Worm (Caenorhabditis elegans): Measurements from ENCODE around the gene nhr-157.

Gene nhr-157

ce11 chrV:3868905-3869304 lies at the start of gene nhr-157:
Gene nhr-157, minus strand, starts transcription at chrV:3869005.
- no peak for TF ChIP-seq ref-1 (GFP tag; conservative IDR thresholded peaks at IDR 0.05)
- TF ChIP-seq klf-2 (GFP tag; conservative IDR thresholded peaks at IDR 0.05) = no peak
- no peak for TF ChIP-seq med-1 (GFP tag; optimal IDR thresholded peaks at IDR 0.05; ENCODE audit: insufficient read depth)
- no peak for TF ChIP-seq ztf-29 (GFP tag; IDR thresholded peaks at IDR 0.05)
- no peak for TF ChIP-seq T22C8.4 (GFP tag; IDR thresholded peaks at IDR 0.05)
- no peak for TF ChIP-seq flt-1 (GFP tag; IDR thresholded peaks at IDR 0.05)

- no peak for TF ChIP-seq ztf-29 (GFP tag; IDR thresholded peaks at IDR 0.05)
- TF ChIP-seq med-1 (GFP tag; optimal IDR thresholded peaks at IDR 0.05; ENCODE audit: insufficient read depth) = no peak
- no peak for TF ChIP-seq tab-1 (GFP tag; IDR thresholded peaks at IDR 0.05)
- TF ChIP-seq ref-1 (GFP tag; conservative IDR thresholded peaks at IDR 0.05) = no peak
- TF ChIP-seq T22C8.4 (GFP tag; IDR thresholded peaks at IDR 0.05) = no peak
- no peak for TF ChIP-seq flt-1 (GFP tag; IDR thresholded peaks at IDR 0.05)
- no peak for TF ChIP-seq ztf-23 (GFP tag; IDR thresholded peaks at IDR 0.05)
- TF ChIP-seq klf-2 (GFP tag; conservative IDR thresholded peaks at IDR 0.05) = no peak
- TF ChIP-seq cog-1 (tag; optimal IDR thresholded peaks at IDR 0.05) = no peak
These were observed 47.7 kb upstream of the nhr-157 start, which contains the start of gene srx-67 for ce11 chrV:3916480-3916879. Gene srx-67, plus strand, starts transcription at chrV:3916780.

DNA sequence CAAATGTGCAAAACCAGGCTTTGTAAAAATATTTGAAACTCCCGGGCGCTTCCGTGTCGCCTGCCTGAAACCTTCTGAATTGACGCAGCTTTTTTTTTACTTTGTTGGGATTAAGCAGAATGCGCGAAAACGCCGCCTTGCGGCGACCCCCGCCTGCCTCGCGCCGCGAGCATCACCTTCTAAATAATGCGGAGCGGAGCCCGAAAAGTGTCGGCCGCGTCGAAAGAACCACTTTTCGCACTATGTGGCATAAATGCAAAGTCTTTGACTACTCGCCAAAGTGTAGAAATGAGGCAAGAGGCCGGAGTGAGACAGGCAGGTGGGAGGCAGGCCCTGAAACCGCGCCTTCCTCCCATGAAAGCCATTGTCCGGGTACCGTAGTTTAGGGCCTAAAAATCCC lies 44.3 kb upstream of the nhr-157 start:
- TF ChIP-seq med-1 (GFP tag; optimal IDR thresholded peaks at IDR 0.05; ENCODE audit: insufficient read depth) (no peak), ref-1 (GFP tag; conservative IDR thresholded peaks at IDR 0.05) (no peak), klf-2 (GFP tag; conservative IDR thresholded peaks at IDR 0.05) (no peak), ztf-23 (GFP tag; IDR thresholded peaks at IDR 0.05) (no peak), flt-1 (GFP tag; IDR thresholded peaks at IDR 0.05) (no peak)

ce11 chrV:3912472-3912871 lies 43.7 kb upstream of the nhr-157 start, which contains the start of gene srx-68:
Gene srx-68, plus strand, starts transcription at chrV:3912772.
- no peak for TF ChIP-seq ztf-29 (GFP tag; IDR thresholded peaks at IDR 0.05)
- no peak for TF ChIP-seq tab-1 (GFP tag; IDR thresholded peaks at IDR 0.05)
- TF ChIP-seq ref-1 (GFP tag; conservative IDR thresholded peaks at IDR 0.05) = no peak
- TF ChIP-seq med-1 (GFP tag; optimal IDR thresholded peaks at IDR 0.05; ENCODE audit: insufficient read depth) = no peak
- no peak for TF ChIP-seq T22C8.4 (GFP tag; IDR thresholded peaks at IDR 0.05)
- no peak for TF ChIP-seq flt-1 (GFP tag; IDR thresholded peaks at IDR 0.05)
- TF ChIP-seq klf-2 (GFP tag; conservative IDR thresholded peaks at IDR 0.05) = no peak
- TF ChIP-seq cog-1 (tag; optimal IDR thresholded peaks at IDR 0.05) = no peak
- no peak for TF ChIP-seq ztf-23 (GFP tag; IDR thresholded peaks at IDR 0.05)

- no peak for TF ChIP-seq ref-1 (GFP tag; conservative IDR thresholded peaks at IDR 0.05)
- no peak for TF ChIP-seq klf-2 (GFP tag; conservative IDR thresholded peaks at IDR 0.05)
- no peak for TF ChIP-seq ztf-29 (GFP tag; IDR thresholded peaks at IDR 0.05)
- TF ChIP-seq ztf-23 (GFP tag; IDR thresholded peaks at IDR 0.05) = no peak
- TF ChIP-seq med-1 (GFP tag; optimal IDR thresholded peaks at IDR 0.05; ENCODE audit: insufficient read depth) = no peak
- TF ChIP-seq cog-1 (tag; optimal IDR thresholded peaks at IDR 0.05) = no peak
- TF ChIP-seq T22C8.4 (GFP tag; IDR thresholded peaks at IDR 0.05) = no peak
These were observed 37.0 kb upstream of the nhr-157 start, which contains the start of gene nhr-156 for ce11 chrV:3905841-3906240. Gene nhr-156, plus strand, starts transcription at chrV:3906106.

- TF ChIP-seq tab-1 (GFP tag; IDR thresholded peaks at IDR 0.05) (no peak), med-1 (GFP tag; optimal IDR thresholded peaks at IDR 0.05; ENCODE audit: insufficient read depth) (no peak), T22C8.4 (GFP tag; IDR thresholded peaks at IDR 0.05) (no peak), klf-2 (GFP tag; conservative IDR thresholded peaks at IDR 0.05) (no peak), flt-1 (GFP tag; IDR thresholded peaks at IDR 0.05) (no peak), ztf-29 (GFP tag; IDR thresholded peaks at IDR 0.05) (no peak), ztf-23 (GFP tag; IDR thresholded peaks at IDR 0.05) (no peak), cog-1 (tag; optimal IDR thresholded peaks at IDR 0.05) (no peak), ref-1 (GFP tag; conservative IDR thresholded peaks at IDR 0.05) (no peak)
These were observed 34.6 kb upstream of the nhr-157 start for ce11 chrV:3903424-3903823.

DNA sequence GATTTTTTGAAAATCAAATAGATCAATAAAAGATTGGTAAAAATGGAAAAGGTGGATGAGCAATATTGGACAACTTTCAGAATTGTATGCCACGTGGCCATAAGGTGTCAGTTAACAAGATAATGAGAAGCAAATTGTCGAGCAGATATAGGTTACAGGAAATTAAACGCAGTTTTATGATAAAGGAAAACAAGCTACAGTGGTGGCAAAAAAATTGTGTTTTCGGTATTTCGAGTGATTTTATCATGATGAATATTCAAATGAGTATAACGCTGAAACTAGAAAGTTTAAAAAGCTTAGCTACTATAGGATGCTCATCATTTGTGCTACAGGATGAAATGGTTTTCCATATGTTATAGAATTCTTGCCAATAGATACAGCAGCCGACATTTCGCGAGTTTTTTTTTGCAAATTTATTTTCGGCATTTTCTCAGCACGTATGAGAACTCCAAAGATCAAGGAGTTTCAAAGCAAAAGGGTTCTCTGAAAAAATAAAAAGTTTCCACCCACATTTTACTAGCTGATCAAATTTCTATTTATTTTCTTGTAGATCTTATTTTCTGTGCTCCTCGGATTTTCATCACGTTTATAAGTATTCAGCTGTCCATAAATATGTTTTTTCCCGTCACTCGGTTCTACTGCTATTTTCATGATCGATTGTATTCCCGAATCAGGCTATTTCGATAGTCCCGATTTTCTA lies 33.8 kb upstream of the nhr-157 start, which contains the start of the genes str-229 and srh-190:
str-229 (minus strand) TSS at position 101 of the 700 bp plus-strand sequence.
srh-190 (plus strand) TSS at position 650 of the 700 bp plus-strand sequence.
- TF ChIP-seq ztf-29 (GFP tag; IDR thresholded peaks at IDR 0.05) = no peak
- TF ChIP-seq T22C8.4 (GFP tag; IDR thresholded peaks at IDR 0.05) = no peak
- TF ChIP-seq klf-2 (GFP tag; conservative IDR thresholded peaks at IDR 0.05) = no peak
- TF ChIP-seq ref-1 (GFP tag; conservative IDR thresholded peaks at IDR 0.05) = no peak
- TF ChIP-seq ztf-23 (GFP tag; IDR thresholded peaks at IDR 0.05) = no peak
- no peak for TF ChIP-seq tab-1 (GFP tag; IDR thresholded peaks at IDR 0.05)
- no peak for TF ChIP-seq cog-1 (tag; optimal IDR thresholded peaks at IDR 0.05)
- TF ChIP-seq flt-1 (GFP tag; IDR thresholded peaks at IDR 0.05) = no peak
- no peak for TF ChIP-seq med-1 (GFP tag; optimal IDR thresholded peaks at IDR 0.05; ENCODE audit: insufficient read depth)

DNA sequence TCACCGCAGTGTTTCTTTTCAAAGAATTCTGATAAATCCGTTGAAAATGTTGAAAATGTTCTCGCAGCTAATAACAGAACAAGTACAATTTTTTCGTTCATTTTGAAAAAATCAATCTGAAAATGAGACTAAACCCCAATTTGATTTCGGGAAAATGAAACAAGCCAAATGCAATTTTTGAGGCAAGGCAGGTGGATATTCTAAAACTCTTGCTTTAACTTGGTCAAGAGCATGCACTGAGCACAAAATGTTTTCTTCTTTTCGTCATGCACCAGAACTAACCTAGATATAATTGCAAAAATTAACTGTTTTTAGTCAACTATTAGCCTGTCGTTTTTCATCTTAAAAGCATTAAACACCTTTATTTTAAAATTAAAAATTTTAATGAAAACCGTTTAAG lies 31.3 kb upstream of the nhr-157 start, which contains the start of gene irld-22:
irld-22 (minus strand) TSS at position 101 of the 400 bp plus-strand sequence.
- TF ChIP-seq ztf-29 (GFP tag; IDR thresholded peaks at IDR 0.05) (no peak), cog-1 (tag; optimal IDR thresholded peaks at IDR 0.05) (no peak), klf-2 (GFP tag; conservative IDR thresholded peaks at IDR 0.05) (no peak), flt-1 (GFP tag; IDR thresholded peaks at IDR 0.05) (no peak), ref-1 (GFP tag; conservative IDR thresholded peaks at IDR 0.05) (no peak), med-1 (GFP tag; optimal IDR thresholded peaks at IDR 0.05; ENCODE audit: insufficient read depth) (no peak), T22C8.4 (GFP tag; IDR thresholded peaks at IDR 0.05) (no peak)

- no peak for TF ChIP-seq T22C8.4 (GFP tag; IDR thresholded peaks at IDR 0.05)
- no peak for TF ChIP-seq tab-1 (GFP tag; IDR thresholded peaks at IDR 0.05)
- no peak for TF ChIP-seq klf-2 (GFP tag; conservative IDR thresholded peaks at IDR 0.05)
- no peak for TF ChIP-seq ref-1 (GFP tag; conservative IDR thresholded peaks at IDR 0.05)
- no peak for TF ChIP-seq cog-1 (tag; optimal IDR thresholded peaks at IDR 0.05)
- TF ChIP-seq ztf-23 (GFP tag; IDR thresholded peaks at IDR 0.05) = no peak
- TF ChIP-seq flt-1 (GFP tag; IDR thresholded peaks at IDR 0.05) = no peak
- no peak for TF ChIP-seq ztf-29 (GFP tag; IDR thresholded peaks at IDR 0.05)
- no peak for TF ChIP-seq med-1 (GFP tag; optimal IDR thresholded peaks at IDR 0.05; ENCODE audit: insufficient read depth)
These were observed 27.2 kb upstream of the nhr-157 start for ce11 chrV:3896018-3896417.
